Worm (Caenorhabditis elegans): ENCODE measurements around the gene trpp-1.

DNA sequence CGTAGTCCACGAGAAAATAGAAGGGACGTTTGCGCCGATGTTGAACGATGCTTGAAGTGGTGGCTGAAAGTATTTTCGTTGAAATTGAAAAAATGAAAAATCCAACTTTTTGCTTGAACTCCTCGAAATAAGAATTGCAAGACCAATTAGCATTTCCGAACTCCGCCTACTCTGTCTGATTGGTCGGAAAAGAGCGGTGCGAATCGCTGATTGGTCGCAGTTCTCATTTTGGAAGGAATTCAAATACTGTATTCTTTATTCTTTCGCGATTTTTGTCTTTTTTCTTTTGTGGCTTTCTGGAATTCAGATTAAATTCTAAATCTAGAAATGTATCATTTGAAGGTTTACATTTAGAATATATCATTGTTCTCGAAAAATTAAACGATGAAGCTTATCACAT, 26.9 kb upstream of the trpp-1 start:
- TF ChIP-seq nhr-76 (tag; optimal IDR thresholded peaks at IDR 0.05) (no peak), ztf-11 (tag; optimal IDR thresholded peaks at IDR 0.05) (no peak)
